Fruit fly (Drosophila melanogaster) whole organism, embryonic: Measurements from ENCODE around the gene Pits.

ENCODE experiments used
- Antp ChIP-seq: fragments of 200-800 bp; sonication (Bioruptor generic); optimal IDR thresholded peaks from 3 replicates; lab custom pipeline; 2016; ENCODE audit warnings: missing biosample characterization, missing genetic modification characterization
- Atf-2 ChIP-seq: fragments of 200-800 bp; sonication (Bioruptor generic); optimal IDR thresholded peaks from 2 replicates; lab custom pipeline; 2016; ENCODE audit warnings: missing biosample characterization, missing genetic modification characterization
- Atf6 ChIP-seq: fragments of 200-800 bp; sonication (Bioruptor generic); IDR thresholded peaks from 2 replicates; pipeline ENCODE4 v1.3.6; 2022; ENCODE audit warnings: missing biosample characterization, missing genetic modification characterization
- Bdp1 ChIP-seq: fragments of 200-800 bp; sonication (Bioruptor generic); optimal IDR thresholded peaks from 3 replicates; lab custom pipeline; 2016; ENCODE audit warnings: missing biosample characterization, missing genetic modification characterization
- CG10543 ChIP-seq: fragments of 200-800 bp; sonication (Bioruptor generic); optimal IDR thresholded peaks from 3 replicates; lab custom pipeline; 2017; ENCODE audit warnings: missing biosample characterization, mild to moderate bottlenecking, missing genetic modification characterization, moderate library complexity
- CG11247 ChIP-seq: fragments of 200-800 bp; sonication (Bioruptor generic); IDR thresholded peaks from 2 replicates; pipeline ENCODE4 v1.3.6; 2022; ENCODE audit warnings: missing biosample characterization, missing genetic modification characterization
- CG12104 ChIP-seq: fragments of 200-800 bp; sonication (Bioruptor generic); optimal IDR thresholded peaks from 3 replicates; lab custom pipeline; 2016; ENCODE audit warnings: missing biosample characterization, missing genetic modification characterization
- CG13287 ChIP-seq: fragments of 200-800 bp; sonication (Bioruptor generic); IDR thresholded peaks from 2 replicates; pipeline ENCODE4 v1.3.6; 2022; ENCODE audit warnings: missing biosample characterization, missing genetic modification characterization; ENCODE audit not compliant: partially characterized antibody
- CG15514 ChIP-seq: fragments of 200-800 bp; sonication (Bioruptor generic); optimal IDR thresholded peaks from 3 replicates; lab custom pipeline; 2017; ENCODE audit warnings: missing biosample characterization, missing genetic modification characterization, mild to moderate bottlenecking, moderate library complexity, missing genetic modification reagents
- CG16815 ChIP-seq: fragments of 200-800 bp; sonication (Bioruptor generic); optimal IDR thresholded peaks from 3 replicates; lab custom pipeline; 2017; ENCODE audit warnings: missing biosample characterization, mild to moderate bottlenecking, missing genetic modification characterization
- CG17385 ChIP-seq: fragments of 200-800 bp; sonication (Bioruptor generic); optimal IDR thresholded peaks from 3 replicates; lab custom pipeline; 2018; ENCODE audit warnings: missing biosample characterization, mild to moderate bottlenecking, missing genetic modification characterization
- CG17829 ChIP-seq: fragments of 200-800 bp; optimal IDR thresholded peaks from 2 replicates; lab custom pipeline; 2019; ENCODE audit warnings: missing biosample characterization, mild to moderate bottlenecking, missing genetic modification characterization, moderate library complexity
- CG2202 ChIP-seq: fragments of 200-800 bp; sonication (Bioruptor generic); optimal IDR thresholded peaks from 2 replicates; lab custom pipeline; 2018; ENCODE audit warnings: missing biosample characterization, mild to moderate bottlenecking, missing genetic modification characterization
- CG4282 ChIP-seq: fragments of 200-800 bp; sonication (Bioruptor generic); optimal IDR thresholded peaks from 2 replicates; lab custom pipeline; 2016; ENCODE audit warnings: missing biosample characterization, missing genetic modification characterization
- CG5953 ChIP-seq: fragments of 200-800 bp; sonication (Bioruptor generic); IDR thresholded peaks from 2 replicates; pipeline ENCODE4 v1.3.6; 2022; ENCODE audit warnings: missing biosample characterization, missing genetic modification characterization
- CG6683 ChIP-seq: fragments of 200-800 bp; sonication (Bioruptor generic); optimal IDR thresholded peaks from 2 replicates; lab custom pipeline; 2017; ENCODE audit warnings: missing biosample characterization, mild to moderate bottlenecking, missing genetic modification characterization, missing genetic modification reagents
- CG6765 ChIP-seq: fragments of 200-800 bp; sonication (Bioruptor generic); optimal IDR thresholded peaks from 3 replicates; lab custom pipeline; 2017; ENCODE audit warnings: missing biosample characterization, mild to moderate bottlenecking, missing genetic modification characterization
- CG7745 ChIP-seq: fragments of 200-800 bp; sonication (Bioruptor generic); optimal IDR thresholded peaks from 2 replicates; lab custom pipeline; 2018; ENCODE audit warnings: missing biosample characterization, mild to moderate bottlenecking, missing genetic modification characterization, moderate library complexity
- CG8290 ChIP-seq, 3 experiments: fragments of 200-800 bp; sonication (Bioruptor generic); optimal IDR thresholded peaks; 2 replicates each; lab custom pipeline; 2016 to 2019; ENCODE audit warnings: missing biosample characterization in 3 of 3, missing genetic modification characterization in 3 of 3, mild to moderate bottlenecking in 2 of 3, moderate library complexity in 1 of 3
- CG9437 ChIP-seq: fragments of 200-800 bp; sonication (Bioruptor generic); optimal IDR thresholded peaks from 2 replicates; lab custom pipeline; 2018; ENCODE audit warnings: missing biosample characterization, mild to moderate bottlenecking, missing genetic modification characterization
- Ets97D ChIP-seq: fragments of 200-800 bp; sonication (Bioruptor generic); optimal IDR thresholded peaks from 3 replicates; lab custom pipeline; 2016; ENCODE audit warnings: missing biosample characterization, missing genetic modification characterization
- Fer1 ChIP-seq: fragments of 200-800 bp; sonication (Bioruptor generic); optimal IDR thresholded peaks from 2 replicates; lab custom pipeline; 2017; ENCODE audit warnings: missing biosample characterization, mild to moderate bottlenecking, missing genetic modification characterization
- HLHmδ ChIP-seq: fragments of 200-800 bp; sonication (Bioruptor generic); optimal IDR thresholded peaks from 2 replicates; lab custom pipeline; 2018; ENCODE audit warnings: missing biosample characterization, mild to moderate bottlenecking, missing genetic modification characterization, moderate library complexity
- Hand ChIP-seq: fragments of 200-800 bp; sonication (Bioruptor generic); optimal IDR thresholded peaks from 2 replicates; lab custom pipeline; 2017; ENCODE audit warnings: mild to moderate bottlenecking, missing biosample characterization, missing genetic modification reagents, missing genetic modification characterization
- Lhr ChIP-seq: fragments of 200-800 bp; sonication (Bioruptor generic); optimal IDR thresholded peaks from 3 replicates; lab custom pipeline; 2017; ENCODE audit warnings: mild to moderate bottlenecking, missing biosample characterization, missing genetic modification reagents, missing genetic modification characterization
- Lpt ChIP-seq: fragments of >200 bp; optimal IDR thresholded peaks from 2 replicates; lab custom pipeline; 2018; ENCODE audit warnings: missing biosample characterization, missing genetic modification characterization
- NC2β ChIP-seq: fragments of 200-800 bp; sonication (Bioruptor generic); optimal IDR thresholded peaks from 2 replicates; lab custom pipeline; 2016; ENCODE audit warnings: missing biosample characterization, missing genetic modification characterization
- NK7.1 ChIP-seq: fragments of 200-800 bp; sonication (Bioruptor generic); optimal IDR thresholded peaks from 3 replicates; lab custom pipeline; 2016; ENCODE audit warnings: missing biosample characterization, missing genetic modification characterization
- Oaz ChIP-seq: fragments of 200-800 bp; sonication (Bioruptor generic); IDR thresholded peaks from 2 replicates; pipeline ENCODE4 v1.3.6; 2022; ENCODE audit warnings: missing biosample characterization, missing genetic modification characterization
- TFAM ChIP-seq: fragments of 200-800 bp; sonication (Bioruptor generic); optimal IDR thresholded peaks from 2 replicates; lab custom pipeline; 2017; ENCODE audit warnings: missing biosample characterization, missing genetic modification characterization, inconsistent platforms
- Xrp1 ChIP-seq: fragments of 200-800 bp; sonication (Bioruptor generic); IDR thresholded peaks from 2 replicates; pipeline ENCODE4 v1.3.6; 2022; ENCODE audit warnings: missing biosample characterization, missing genetic modification characterization
- abd-A ChIP-seq: fragments of 200-800 bp; sonication (Bioruptor generic); optimal IDR thresholded peaks from 3 replicates; lab custom pipeline; 2019; ENCODE audit warnings: missing biosample characterization, mild to moderate bottlenecking, missing genetic modification characterization, moderate library complexity
- bigmax ChIP-seq: fragments of 200-800 bp; sonication (Bioruptor generic); optimal IDR thresholded peaks from 2 replicates; lab custom pipeline; 2018; ENCODE audit warnings: missing biosample characterization, mild to moderate bottlenecking, missing genetic modification characterization
- crol ChIP-seq: fragments of 200-800 bp; sonication (Bioruptor generic); IDR thresholded peaks from 2 replicates; pipeline ENCODE4 v1.3.6; 2022; ENCODE audit warnings: missing biosample characterization, missing genetic modification characterization
- danr ChIP-seq: fragments of 200-800 bp; sonication (Bioruptor generic); IDR thresholded peaks from 2 replicates; pipeline ENCODE4 v1.3.6; 2022; ENCODE audit warnings: missing biosample characterization, missing genetic modification characterization
- dati ChIP-seq: fragments of 200-800 bp; sonication (Bioruptor generic); IDR thresholded peaks from 2 replicates; pipeline ENCODE4 v1.3.6; 2022; ENCODE audit warnings: missing biosample characterization, missing genetic modification characterization
- gcm2 ChIP-seq: fragments of 200-800 bp; sonication (Bioruptor generic); optimal IDR thresholded peaks from 2 replicates; lab custom pipeline; 2016; ENCODE audit warnings: missing biosample characterization, missing genetic modification characterization
- hth ChIP-seq: fragments of >200 bp; optimal IDR thresholded peaks from 2 replicates; lab custom pipeline; 2017; ENCODE audit warnings: inconsistent platforms
- kay ChIP-seq: fragments of 200-800 bp; sonication (Bioruptor generic); optimal IDR thresholded peaks from 2 replicates; lab custom pipeline; 2016; ENCODE audit warnings: missing biosample characterization, missing genetic modification characterization
- mam ChIP-seq: fragments of 200-800 bp; sonication (Bioruptor generic); optimal IDR thresholded peaks from 3 replicates; lab custom pipeline; 2016; ENCODE audit warnings: missing biosample characterization, missing genetic modification characterization
- nom ChIP-seq: fragments of 200-800 bp; sonication (Bioruptor generic); optimal IDR thresholded peaks from 2 replicates; lab custom pipeline; 2017; ENCODE audit warnings: missing biosample characterization, missing genetic modification characterization, mild to moderate bottlenecking, moderate library complexity, missing genetic modification reagents
- onecut ChIP-seq: fragments of 200-800 bp; sonication (Bioruptor generic); IDR thresholded peaks from 2 replicates; pipeline ENCODE4 v1.3.6; 2022; ENCODE audit warnings: missing biosample characterization, missing genetic modification characterization
- org-1 ChIP-seq: fragments of 200-800 bp; sonication (Bioruptor generic); optimal IDR thresholded peaks from 2 replicates; lab custom pipeline; 2017; ENCODE audit warnings: missing biosample characterization, missing genetic modification characterization
- pb ChIP-seq: fragments of 200-800 bp; sonication (Bioruptor generic); optimal IDR thresholded peaks from 3 replicates; lab custom pipeline; 2016; ENCODE audit warnings: missing biosample characterization, missing genetic modification characterization
- pho ChIP-seq: fragments of 200-800 bp; sonication (Bioruptor generic); optimal IDR thresholded peaks from 2 replicates; lab custom pipeline; 2016; ENCODE audit warnings: missing biosample characterization, missing genetic modification characterization
- pnt ChIP-seq: fragments of 200-800 bp; sonication (Bioruptor generic); optimal IDR thresholded peaks from 3 replicates; lab custom pipeline; 2016; ENCODE audit warnings: missing biosample characterization, missing genetic modification characterization
- pros ChIP-seq: fragments of 200-800 bp; sonication (Bioruptor generic); optimal IDR thresholded peaks from 3 replicates; lab custom pipeline; 2019; ENCODE audit warnings: missing biosample characterization, mild to moderate bottlenecking, missing genetic modification characterization, moderate library complexity
- repo ChIP-seq: fragments of 200-800 bp; sonication (Bioruptor generic); optimal IDR thresholded peaks from 2 replicates; lab custom pipeline; 2016; ENCODE audit warnings: missing biosample characterization, missing genetic modification characterization
- run ChIP-seq: fragments of 200-800 bp; sonication (Bioruptor generic); optimal IDR thresholded peaks from 3 replicates; lab custom pipeline; 2018; ENCODE audit warnings: missing biosample characterization, mild to moderate bottlenecking, missing genetic modification characterization
- seq ChIP-seq: fragments of 200-800 bp; sonication (Bioruptor generic); IDR thresholded peaks from 2 replicates; pipeline ENCODE4 v1.3.6; 2022; ENCODE audit warnings: missing biosample characterization, missing genetic modification characterization
- wdn ChIP-seq: fragments of 200-800 bp; sonication (Bioruptor generic); IDR thresholded peaks from 2 replicates; pipeline ENCODE4 v1.3.6; 2022; ENCODE audit warnings: missing biosample characterization, missing genetic modification characterization

Pits gene

DNA sequence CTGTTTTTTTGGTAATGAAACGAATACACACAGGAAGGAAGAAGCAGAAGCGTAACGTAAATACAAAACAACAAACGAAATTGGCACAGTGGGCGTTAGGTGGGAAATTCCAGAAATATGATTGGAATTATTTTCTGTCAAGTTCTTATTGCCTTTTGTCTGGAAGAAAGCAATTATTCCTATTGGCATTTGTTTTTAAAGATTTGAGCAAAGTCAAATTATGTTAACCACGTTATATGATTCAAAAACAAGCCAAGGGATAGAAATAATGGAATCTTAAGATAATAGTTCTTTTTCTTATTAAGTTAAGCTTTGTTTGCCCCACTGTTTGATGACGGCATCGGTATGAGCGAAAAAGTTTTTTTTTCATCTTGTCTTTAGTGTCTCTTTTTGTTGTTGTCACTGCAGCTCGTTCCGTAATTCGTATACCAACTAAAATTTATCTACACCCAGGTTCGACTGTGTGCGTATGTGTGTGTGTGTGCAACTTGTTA is 3.4 kb downstream of the Pits start (continued):
- TF ChIP-seq crol (GFP tag; lab: Robert Waterston, UW) (no peak), CG2202 (peak; percentile 72), NK7.1 (GFP tag; lab: Kevin White, UChicago) (peak; percentile 92), CG8290 (GFP tag; optimal IDR thresholded peaks at IDR 0.05; lab: Kevin White, UChicago) (no peak), CG8290 (tag; optimal IDR thresholded peaks at IDR 0.05; lab: Kevin White, UChicago) (peak; percentile 28 to 89), CG4282 (GFP tag; lab: Kevin White, UChicago) (peak; percentile 93), org-1 (GFP tag; lab: Kevin White, UChicago) (peak; percentile 96), hth (lab: Kevin White, UChicago) (no peak), TFAM (peak; percentile 70), CG16815 (peak; percentile 88), dati (GFP tag; lab: Robert Waterston, UW) (peak; percentile 84), Atf6 (GFP tag; lab: Robert Waterston, UW) (peak; percentile 96), CG6683 (GFP tag; lab: Kevin White, UChicago) (peak; percentile 89), Lpt (GFP tag; lab: Kevin White, UChicago) (no peak), NC2β (peak; percentile 92), pnt (GFP tag; lab: Kevin White, UChicago) (peak; percentile 93), danr (GFP tag; lab: Robert Waterston, UW) (peak; percentile 92), gcm2 (GFP tag; lab: Kevin White, UChicago) (peak; percentile 95), pho (peak; percentile 97), mam (GFP tag; lab: Kevin White, UChicago) (peak; percentile 85), HLHmδ (no peak), Hand (peak; percentile 93), abd-A (tag; lab: Kevin White, UChicago) (peak; percentile 80), nom (GFP tag; lab: Kevin White, UChicago) (peak; percentile 84), CG15514 (GFP tag; lab: Kevin White, UChicago) (peak; percentile 88), Ets97D (GFP tag; lab: Kevin White, UChicago) (peak; percentile 82), Atf-2 (GFP tag; lab: Kevin White, UChicago) (peak; percentile 95), Fer1 (peak; percentile 96), onecut (GFP tag; lab: Robert Waterston, UW) (peak; percentile 84), Oaz (GFP tag; lab: Robert Waterston, UW) (peak; percentile 91), CG6765 (GFP tag; lab: Kevin White, UChicago) (peak; percentile 94), CG7745 (tag; lab: Kevin White, UChicago) (no peak), CG12104 (peak; percentile 95), CG5953 (peak; percentile 83; the same call in 1 of the 2 replicates), pros (GFP tag; lab: Kevin White, UChicago) (no peak), wdn (GFP tag; lab: Robert Waterston, UW) (peak; percentile 89), CG17385 (GFP tag; lab: Kevin White, UChicago) (peak; percentile 93), repo (GFP tag; lab: Kevin White, UChicago) (peak; percentile 92), CG10543 (peak; percentile 95), CG13287 (GFP tag; lab: Robert Waterston, UW) (no peak), bigmax (GFP tag; lab: Kevin White, UChicago) (peak; percentile 23), kay (GFP tag; lab: Kevin White, UChicago) (peak; percentile 87), Antp (GFP tag; lab: Kevin White, UChicago) (peak; percentile 95), Xrp1 (GFP tag; lab: Robert Waterston, UW) (peak; percentile 91), Bdp1 (GFP tag; lab: Kevin White, UChicago) (peak; percentile 87), run (tag; lab: Kevin White, UChicago) (peak; percentile 94), CG11247 (GFP tag; lab: Robert Waterston, UW) (peak; percentile 81), CG9437 (peak; percentile 93), seq (GFP tag; lab: Robert Waterston, UW) (peak; percentile 96), CG17829 (tag; lab: Kevin White, UChicago) (peak; percentile 93), pb (GFP tag; lab: Kevin White, UChicago) (peak; percentile 97), Lhr (peak; percentile 73)
